Fruit fly (Drosophila melanogaster): ENCODE data around the gene CG11977.

The CG11977 gene

DNA sequence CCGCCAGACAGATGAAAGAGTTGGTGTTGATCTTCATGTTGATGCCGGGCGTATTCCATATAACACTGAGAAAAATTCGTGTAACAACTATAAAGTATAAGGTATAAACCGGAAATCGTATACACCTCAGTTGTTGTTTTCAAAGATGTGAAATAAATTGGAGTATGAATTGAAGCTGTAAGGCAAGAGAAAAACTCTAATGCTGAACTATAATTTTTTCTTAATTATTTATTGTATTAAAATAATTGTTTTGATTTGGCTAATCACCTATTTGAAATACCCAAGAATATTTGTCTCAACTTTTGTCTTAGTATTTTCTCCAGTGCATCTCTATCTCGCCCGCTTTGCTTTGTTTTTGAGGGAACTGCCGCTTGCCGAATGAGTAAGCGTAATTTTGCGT lies 37.2 kb upstream of the CG11977 start (continued):
- TF ChIP-seq Jarid2 (GFP tag; optimal IDR thresholded peaks at IDR 0.05): peak; percentile 7
- TF ChIP-seq ab (GFP tag; optimal IDR thresholded peaks at IDR 0.05): no peak
- peak; percentile 28; the same call in 1 of the 2 replicates for TF ChIP-seq E2f2 (GFP tag; IDR thresholded peaks at IDR 0.05)
- TF ChIP-seq ro (GFP tag; IDR thresholded peaks at IDR 0.05): 0 out of 2 replicates have a peak, but pooled peaks have one; percentile 16
- TF ChIP-seq CG11504 (tag; optimal IDR thresholded peaks at IDR 0.05): peak; percentile 86
- TF ChIP-seq sima (GFP tag; optimal IDR thresholded peaks at IDR 0.05): no peak
- TF ChIP-seq CG12942 (GFP tag; optimal IDR thresholded peaks at IDR 0.05): peak; percentile 30
- no peak for TF ChIP-seq HLHmδ (GFP tag; optimal IDR thresholded peaks at IDR 0.05)
- no peak for TF ChIP-seq nom (GFP tag; optimal IDR thresholded peaks at IDR 0.05)
- TF ChIP-seq knrl (GFP tag; IDR thresholded peaks at IDR 0.05; ENCODE audit: partially characterized antibody): no peak
- TF ChIP-seq pb (GFP tag; optimal IDR thresholded peaks at IDR 0.05): no peak
- TF ChIP-seq CG8281 (tag; optimal IDR thresholded peaks at IDR 0.05): peak; percentile 28
- no peak; the same call in 1 of the 2 replicates for TF ChIP-seq Atf6 (GFP tag; IDR thresholded peaks at IDR 0.05)
- TF ChIP-seq CG34376 (GFP tag; optimal IDR thresholded peaks at IDR 0.05): no peak
- peak; percentile 35 for TF ChIP-seq gcm (GFP tag; optimal IDR thresholded peaks at IDR 0.05)
- TF ChIP-seq klu (GFP tag; IDR thresholded peaks at IDR 0.05): peak; percentile 38; the same call in 1 of the 2 replicates
- TF ChIP-seq Sry-β (GFP tag; optimal IDR thresholded peaks at IDR 0.05): no peak
- TF ChIP-seq jigr1 (GFP tag; IDR thresholded peaks at IDR 0.05): no peak
- TF ChIP-seq wdn (GFP tag; IDR thresholded peaks at IDR 0.05): 0 out of 2 replicates have a peak, but pooled peaks have one; percentile 42
- no peak for TF ChIP-seq ftz-f1 (GFP tag; optimal IDR thresholded peaks at IDR 0.05)
- peak; percentile 27 for TF ChIP-seq CG8359 (GFP tag; optimal IDR thresholded peaks at IDR 0.05; ENCODE audit: borderline replicate concordance)
- no peak for TF ChIP-seq pum (GFP tag; optimal IDR thresholded peaks at IDR 0.05)
- no peak for TF ChIP-seq eyg (GFP tag; optimal IDR thresholded peaks at IDR 0.05)
- TF ChIP-seq Meics (GFP tag; optimal IDR thresholded peaks at IDR 0.05): peak; percentile 41
- no peak for TF ChIP-seq CG34422 (GFP tag; IDR thresholded peaks at IDR 0.05)
- TF ChIP-seq cg (GFP tag; optimal IDR thresholded peaks at IDR 0.05): no peak
- no peak for TF ChIP-seq CkIIα-i1 (GFP tag; IDR thresholded peaks at IDR 0.05)
- no peak for TF ChIP-seq gfzf (GFP tag; optimal IDR thresholded peaks at IDR 0.05)
- no peak for TF ChIP-seq sens-2 (GFP tag; IDR thresholded peaks at IDR 0.05)
- no peak for TF ChIP-seq CG7987 (GFP tag; optimal IDR thresholded peaks at IDR 0.05)
- TF ChIP-seq yki (optimal IDR thresholded peaks at IDR 0.05): no peak
- TF ChIP-seq slou (GFP tag; optimal IDR thresholded peaks at IDR 0.05): no peak
- TF ChIP-seq NC2α (GFP tag; optimal IDR thresholded peaks at IDR 0.05): no peak
- TF ChIP-seq vfl (GFP tag; optimal IDR thresholded peaks at IDR 0.05): no peak
- TF ChIP-seq tap (tag; optimal IDR thresholded peaks at IDR 0.05): peak; percentile 70
- no peak for TF ChIP-seq Hand (GFP tag; optimal IDR thresholded peaks at IDR 0.05)
- peak; percentile 45 for TF ChIP-seq CG15696 (tag; optimal IDR thresholded peaks at IDR 0.05)
- TF ChIP-seq Kr (GFP tag; optimal IDR thresholded peaks at IDR 0.05): no peak
- peak; percentile 2 for TF ChIP-seq CG12299 (tag; optimal IDR thresholded peaks at IDR 0.05)
- no peak for TF ChIP-seq hb (GFP tag; IDR thresholded peaks at IDR 0.05; ENCODE audit: partially characterized antibody)
- no peak for TF ChIP-seq bab2 (GFP tag; optimal IDR thresholded peaks at IDR 0.05)
- TF ChIP-seq CG12769 (tag; optimal IDR thresholded peaks at IDR 0.05): no peak
- TF ChIP-seq Pdp1 (GFP tag; optimal IDR thresholded peaks at IDR 0.05): no peak
- TF ChIP-seq CG31224 (GFP tag; IDR thresholded peaks at IDR 0.05): no peak
- peak; percentile 51 for TF ChIP-seq CG9727 (GFP tag; optimal IDR thresholded peaks at IDR 0.05)
- no peak for TF ChIP-seq kay (GFP tag; optimal IDR thresholded peaks at IDR 0.05)
- peak; percentile 67 for TF ChIP-seq CG4424 (GFP tag; optimal IDR thresholded peaks at IDR 0.05)
- no peak for TF ChIP-seq Gsc (GFP tag; IDR thresholded peaks at IDR 0.05)
- TF ChIP-seq CG2116 (GFP tag; optimal IDR thresholded peaks at IDR 0.05): no peak
- TF ChIP-seq Rfx (GFP tag; IDR thresholded peaks at IDR 0.05): no peak
- TF ChIP-seq bcd (GFP tag; optimal IDR thresholded peaks at IDR 0.05): peak; percentile 51
- peak; percentile 46 for TF ChIP-seq Chrac-16 (GFP tag; optimal IDR thresholded peaks at IDR 0.05)
